Fruit fly (Drosophila melanogaster) whole organism, pupa: ENCODE data around the gene Phyhd1.

Source experiments
- CG14655 ChIP-seq: fragments of 200-800 bp; sonication (Bioruptor generic); optimal IDR thresholded peaks from 3 replicates; lab custom pipeline; 2017; ENCODE audit warnings: mild to moderate bottlenecking, missing biosample characterization, missing genetic modification reagents, missing genetic modification characterization
- CG15710 ChIP-seq: fragments of 200-800 bp; sonication (Bioruptor generic); optimal IDR thresholded peaks from 2 replicates; lab custom pipeline; 2018; ENCODE audit warnings: missing biosample characterization, mild to moderate bottlenecking, missing genetic modification characterization, moderate library complexity

- TF ChIP-seq CG15710 = no peak
- no peak for TF ChIP-seq CG14655 (GFP tag; lab: Kevin White, UChicago)
Observed at dm6 chr3R:10709264-10709663, 28.5 kb upstream of the Phyhd1 start, which contains the start of gene CG31373.
